Worm (Caenorhabditis elegans) whole organism, mixed stage, embryonic: ENCODE measurements around the gene srbc-8.
A peak's percentile ranks its signal among the peaks of the same experiment; 100 is the strongest.
"Not testable (repeated sequence)": the region's sequence is repeated elsewhere in the genome, so short reads cannot be mapped to it uniquely, and the experiment has no call there.

Source experiments
- M03D4.4 ChIP-seq: sonication (generic microtip); optimal IDR thresholded peaks from 2 replicates; lab custom pipeline; 2017; ENCODE audit warnings: mild to moderate bottlenecking, missing genetic modification characterization, missing compliant biosample characterization
- bed-3 ChIP-seq: fragments of 200-800 bp; sonication (Bioruptor generic); optimal IDR thresholded peaks from 3 replicates; lab custom pipeline; 2018; ENCODE audit warnings: mild to moderate bottlenecking, missing genetic modification characterization, moderate library complexity, missing compliant biosample characterization
- blmp-1 ChIP-seq: fragments of 150-350 bp; optimal IDR thresholded peaks from 2 replicates; lab custom pipeline; 2014; ENCODE audit warnings: missing biosample characterization, missing genetic modification characterization
- ceh-39 ChIP-seq: fragments of 150-350 bp; optimal IDR thresholded peaks from 2 replicates; lab custom pipeline; 2014; ENCODE audit warnings: missing biosample characterization, missing genetic modification characterization
- ceh-43 ChIP-seq: fragments of 200-800 bp; sonication (Bioruptor generic); optimal IDR thresholded peaks from 2 replicates; lab custom pipeline; 2018; ENCODE audit warnings: mild to moderate bottlenecking, missing genetic modification characterization, moderate library complexity, missing compliant biosample characterization
- ceh-83 ChIP-seq: fragments of 200-800 bp; sonication (Bioruptor generic); optimal IDR thresholded peaks from 2 replicates; lab custom pipeline; 2018; ENCODE audit warnings: mild to moderate bottlenecking, missing genetic modification characterization, missing compliant biosample characterization
- ces-1 ChIP-seq: fragments of 150-350 bp; optimal IDR thresholded peaks from 2 replicates; lab custom pipeline; 2014; ENCODE audit warnings: missing biosample characterization, missing genetic modification reagents, missing genetic modification characterization
- cnd-1 ChIP-seq: fragments of 200-800 bp; sonication (Bioruptor generic); optimal IDR thresholded peaks from 2 replicates; lab custom pipeline; 2018; ENCODE audit warnings: mild to moderate bottlenecking, missing genetic modification characterization, missing compliant biosample characterization
- drap-1 ChIP-seq: fragments of 200-800 bp; sonication (Bioruptor generic); optimal IDR thresholded peaks from 3 replicates; lab custom pipeline; 2018; ENCODE audit warnings: mild to moderate bottlenecking, missing genetic modification characterization, missing compliant biosample characterization
- elt-3 ChIP-seq: fragments of 150-350 bp; optimal IDR thresholded peaks from 2 replicates; lab custom pipeline; 2014; ENCODE audit warnings: missing biosample characterization, missing genetic modification characterization
- ham-2 ChIP-seq: fragments of 200-800 bp; sonication (Bioruptor generic); optimal IDR thresholded peaks from 2 replicates; lab custom pipeline; 2018; ENCODE audit warnings: mild to moderate bottlenecking, missing genetic modification characterization, missing compliant biosample characterization
- hlh-1 ChIP-seq: fragments of 150-350 bp; optimal IDR thresholded peaks from 2 replicates; lab custom pipeline; 2014; ENCODE audit warnings: missing biosample characterization, missing genetic modification reagents, missing genetic modification characterization
- lin-13 ChIP-seq: fragments of 150-350 bp; optimal IDR thresholded peaks from 2 replicates; lab custom pipeline; 2014; ENCODE audit warnings: missing biosample characterization, missing genetic modification characterization
- lin-32 ChIP-seq: fragments of 200-800 bp; sonication (Bioruptor generic); optimal IDR thresholded peaks from 2 replicates; lab custom pipeline; 2018; ENCODE audit warnings: mild to moderate bottlenecking, missing genetic modification characterization, missing compliant biosample characterization
- lsy-2 ChIP-seq: fragments of 150-350 bp; optimal IDR thresholded peaks from 2 replicates; lab custom pipeline; 2014; ENCODE audit warnings: missing biosample characterization, missing genetic modification characterization
- mab-5 ChIP-seq: fragments of 150-350 bp; optimal IDR thresholded peaks from 2 replicates; lab custom pipeline; 2014; ENCODE audit warnings: missing biosample characterization, missing genetic modification characterization
- nhr-12 ChIP-seq: fragments of 150-350 bp; optimal IDR thresholded peaks from 2 replicates; lab custom pipeline; 2014; ENCODE audit warnings: missing biosample characterization, missing genetic modification characterization
- nhr-2 ChIP-seq: fragments of 150-350 bp; optimal IDR thresholded peaks from 2 replicates; lab custom pipeline; 2014; ENCODE audit warnings: missing biosample characterization, missing genetic modification characterization
- nhr-237 ChIP-seq: fragments of 150-350 bp; optimal IDR thresholded peaks from 2 replicates; lab custom pipeline; 2014; ENCODE audit warnings: missing biosample characterization, missing genetic modification characterization
- nhr-28 ChIP-seq: fragments of 150-350 bp; optimal IDR thresholded peaks from 2 replicates; lab custom pipeline; 2014; ENCODE audit warnings: missing biosample characterization, missing genetic modification characterization
- pha-4 ChIP-seq: fragments of 150-350 bp; optimal IDR thresholded peaks from 2 replicates; lab custom pipeline; 2018; ENCODE audit warnings: missing biosample characterization, missing genetic modification reagents, missing genetic modification characterization
- sem-2 ChIP-seq: fragments of 200-800 bp; sonication (Bioruptor generic); optimal IDR thresholded peaks from 2 replicates; lab custom pipeline; 2018; ENCODE audit warnings: mild to moderate bottlenecking, missing genetic modification characterization, missing compliant biosample characterization
- snpc-4 ChIP-seq: fragments of 150-350 bp; optimal IDR thresholded peaks from 2 replicates; lab custom pipeline; 2014; ENCODE audit warnings: missing biosample characterization, missing genetic modification characterization
- tbx-8 ChIP-seq: fragments of 200-800 bp; sonication (Bioruptor generic); optimal IDR thresholded peaks from 2 replicates; lab custom pipeline; 2018; ENCODE audit warnings: mild to moderate bottlenecking, missing genetic modification characterization, moderate library complexity, missing compliant biosample characterization
- unc-120 ChIP-seq: sonication (generic microtip); optimal IDR thresholded peaks from 2 replicates; lab custom pipeline; 2017; ENCODE audit warnings: missing genetic modification characterization, missing compliant biosample characterization; ENCODE audit not compliant: poor library complexity, severe bottlenecking
- zip-8 ChIP-seq: fragments of 150-350 bp; optimal IDR thresholded peaks from 2 replicates; lab custom pipeline; 2014; ENCODE audit warnings: missing biosample characterization, missing genetic modification characterization

Gene srbc-8

ce11 chrV:7525695-7526094 is 40.8 kb upstream of the srbc-8 start, which contains the start of gene C54F6.18:
C54F6.18 (plus strand) TSS chrV:7525995.
- TF ChIP-seq lin-32 (GFP tag; lab: Kevin White, UChicago): no peak
- TF ChIP-seq mab-5 (tag; lab: Kevin White, UChicago): no peak
- no peak for TF ChIP-seq ham-2 (GFP tag; lab: Kevin White, UChicago)

- TF ChIP-seq ces-1 (GFP tag; lab: Kevin White, UChicago): no peak
These were observed 39.5 kb upstream of the srbc-8 start, which contains the start of gene C54F6.20 for ce11 chrV:7524447-7524846. C54F6.20 (plus strand) TSS chrV:7524747.

ce11 chrV:7523392-7523791 is 38.5 kb upstream of the srbc-8 start, which contains the start of gene C54F6.6:
C54F6.6 (plus strand) TSS chrV:7523692.
- TF ChIP-seq snpc-4 (tag; lab: Kevin White, UChicago) (no peak), lsy-2 (tag; lab: Kevin White, UChicago) (no peak), M03D4.4 (no peak), ceh-83 (GFP tag; lab: Kevin White, UChicago) (no peak), tbx-8 (GFP tag; lab: Kevin White, UChicago) (no peak)

- no peak for TF ChIP-seq ham-2 (GFP tag; lab: Kevin White, UChicago)
- TF ChIP-seq nhr-28 (tag; lab: Kevin White, UChicago): no peak
- no peak for TF ChIP-seq hlh-1 (tag; lab: Kevin White, UChicago)
These were observed 37.4 kb upstream of the srbc-8 start, which contains the start of gene C54F6.15 for ce11 chrV:7522279-7522678. C54F6.15 (minus strand) TSS chrV:7522379.

- TF ChIP-seq blmp-1 (tag; lab: Kevin White, UChicago): no peak
- no peak for TF ChIP-seq nhr-2 (tag; lab: Kevin White, UChicago)
- no peak for TF ChIP-seq drap-1 (GFP tag; lab: Kevin White, UChicago)
These were observed 36.4 kb upstream of the srbc-8 start for ce11 chrV:7521304-7521703.

ce11 chrV:7520077-7520476 is 35.2 kb upstream of the srbc-8 start, which contains the start of gene srb-19:
srb-19 (minus strand) TSS chrV:7520177.
- TF ChIP-seq ces-1 (GFP tag; lab: Kevin White, UChicago) (peak; percentile 31), snpc-4 (tag; lab: Kevin White, UChicago) (no peak), nhr-12 (no peak), blmp-1 (tag; lab: Kevin White, UChicago) (no peak), pha-4 (tag; lab: Kevin White, UChicago) (no peak), zip-8 (tag; lab: Kevin White, UChicago) (no peak)
- TF ChIP-seq, all 35 proteins: peak for 1

ce11 chrV:7514939-7515338 is 30.0 kb upstream of the srbc-8 start, which contains the start of gene srb-18:
srb-18 (plus strand) TSS chrV:7515239.
- TF ChIP-seq elt-3: no peak
- TF ChIP-seq ceh-83 (GFP tag; lab: Kevin White, UChicago): no peak
- no peak for TF ChIP-seq pha-4 (tag; lab: Kevin White, UChicago)
- TF ChIP-seq ceh-39 (tag; lab: Kevin White, UChicago): no peak
- TF ChIP-seq unc-120 (tag; lab: Kevin White, UChicago): no peak
- no peak for TF ChIP-seq cnd-1 (tag; lab: Kevin White, UChicago)
- no peak for TF ChIP-seq bed-3 (GFP tag; lab: Kevin White, UChicago)
- no peak for TF ChIP-seq ham-2 (GFP tag; lab: Kevin White, UChicago)
- no peak for TF ChIP-seq M03D4.4
- no peak for TF ChIP-seq lin-32 (GFP tag; lab: Kevin White, UChicago)
- no peak for TF ChIP-seq sem-2 (GFP tag; lab: Kevin White, UChicago)
- TF ChIP-seq ceh-43 (GFP tag; lab: Kevin White, UChicago): no peak

- not testable (repeated sequence) for TF ChIP-seq sem-2 (GFP tag; lab: Kevin White, UChicago); lin-13 (tag; lab: Kevin White, UChicago); nhr-237
These were observed 26.6 kb upstream of the srbc-8 start, which contains the start of gene nhr-171 for ce11 chrV:7511465-7511864. nhr-171 (plus strand) TSS chrV:7511765.
